Worm (Caenorhabditis elegans) whole organism, late embryonic: ENCODE measurements around the gene B0244.5.

ENCODE experiments used
- C08G9.2 ChIP-seq: sonication (generic microtip); optimal IDR thresholded peaks from 2 replicates; lab custom pipeline; 2016; ENCODE audit warnings: mild to moderate bottlenecking, missing genetic modification characterization, moderate library complexity, missing compliant biosample characterization
- F13H6.1 ChIP-seq: sonication (generic microtip); optimal IDR thresholded peaks from 2 replicates; lab custom pipeline; 2016; ENCODE audit warnings: missing genetic modification characterization, missing compliant biosample characterization
- K02D7.2 ChIP-seq: sonication (generic microtip); optimal IDR thresholded peaks from 2 replicates; lab custom pipeline; 2017; ENCODE audit warnings: mild to moderate bottlenecking, missing genetic modification characterization, missing compliant biosample characterization
- K09A11.1 ChIP-seq: sonication (generic microtip); optimal IDR thresholded peaks from 2 replicates; lab custom pipeline; 2017; ENCODE audit warnings: antibody characterized with exemption, mild to moderate bottlenecking, missing genetic modification characterization, missing compliant biosample characterization; ENCODE audit not compliant: insufficient read depth
- T23F11.4 ChIP-seq: fragments of 200-800 bp; sonication (Bioruptor generic); optimal IDR thresholded peaks from 2 replicates; lab custom pipeline; 2018; ENCODE audit warnings: mild to moderate bottlenecking, missing genetic modification characterization, missing compliant biosample characterization
- ceh-14 ChIP-seq: sonication (generic microtip); optimal IDR thresholded peaks from 2 replicates; lab custom pipeline; 2016; ENCODE audit warnings: missing genotype, missing genetic modification characterization, missing compliant biosample characterization
- ceh-19 ChIP-seq: fragments of 200-800 bp; sonication (Bioruptor generic); optimal IDR thresholded peaks from 2 replicates; lab custom pipeline; 2018; ENCODE audit warnings: mild to moderate bottlenecking, missing genetic modification characterization, missing compliant biosample characterization
- ceh-22 ChIP-seq: sonication (generic microtip); optimal IDR thresholded peaks from 2 replicates; lab custom pipeline; 2017; ENCODE audit warnings: missing biosample characterization, missing genetic modification characterization
- ceh-24 ChIP-seq: sonication (generic microtip); optimal IDR thresholded peaks from 2 replicates; lab custom pipeline; 2016; ENCODE audit warnings: mild to moderate bottlenecking, missing genetic modification characterization, missing compliant biosample characterization
- ceh-30 ChIP-seq: fragments of 150-350 bp; optimal IDR thresholded peaks from 2 replicates; lab custom pipeline; 2014; ENCODE audit warnings: missing biosample characterization, missing genetic modification characterization
- ceh-31 ChIP-seq: sonication (generic microtip); optimal IDR thresholded peaks from 2 replicates; lab custom pipeline; 2016; ENCODE audit warnings: missing genetic modification characterization, missing compliant biosample characterization
- ceh-48 ChIP-seq: sonication (generic microtip); optimal IDR thresholded peaks from 2 replicates; lab custom pipeline; 2016; ENCODE audit warnings: missing genetic modification characterization, inconsistent platforms, missing compliant biosample characterization
- ceh-9 ChIP-seq: sonication (generic microtip); optimal IDR thresholded peaks from 2 replicates; lab custom pipeline; 2016; ENCODE audit warnings: mild to moderate bottlenecking, missing genetic modification characterization, inconsistent platforms, missing compliant biosample characterization
- dmd-4 ChIP-seq: sonication (generic microtip); optimal IDR thresholded peaks from 2 replicates; lab custom pipeline; 2016; ENCODE audit warnings: borderline replicate concordance, missing genetic modification characterization, missing compliant biosample characterization
- elt-2 ChIP-seq: sonication (generic microtip); optimal IDR thresholded peaks from 2 replicates; lab custom pipeline; 2016; ENCODE audit warnings: missing genetic modification reagents, missing genetic modification characterization, missing compliant biosample characterization
- ets-4 ChIP-seq: sonication (generic microtip); optimal IDR thresholded peaks from 2 replicates; lab custom pipeline; 2016; ENCODE audit warnings: missing genetic modification characterization, missing compliant biosample characterization
- fax-1 ChIP-seq: sonication (generic microtip); optimal IDR thresholded peaks from 2 replicates; lab custom pipeline; 2016; ENCODE audit warnings: missing genotype, missing genetic modification characterization, missing compliant biosample characterization
- fkh-10 ChIP-seq: fragments of 150-350 bp; optimal IDR thresholded peaks from 2 replicates; lab custom pipeline; 2014; ENCODE audit warnings: missing biosample characterization, missing genetic modification reagents, missing genetic modification characterization
- gmeb-2 ChIP-seq: sonication (generic microtip); optimal IDR thresholded peaks from 2 replicates; lab custom pipeline; 2016; ENCODE audit warnings: missing genetic modification characterization, inconsistent platforms, missing compliant biosample characterization
- hlh-13 ChIP-seq: fragments of 200-800 bp; sonication (Bioruptor generic); optimal IDR thresholded peaks from 2 replicates; lab custom pipeline; 2018; ENCODE audit warnings: mild to moderate bottlenecking, missing genetic modification characterization, missing compliant biosample characterization
- hlh-6 ChIP-seq: sonication (generic microtip); optimal IDR thresholded peaks from 2 replicates; lab custom pipeline; 2016; ENCODE audit warnings: missing genotype, missing genetic modification characterization, missing compliant biosample characterization
- lin-11 ChIP-seq: fragments of 200-800 bp; sonication (Bioruptor generic); optimal IDR thresholded peaks from 2 replicates; lab custom pipeline; 2018; ENCODE audit warnings: mild to moderate bottlenecking, missing genetic modification characterization, missing compliant biosample characterization
- mec-3 ChIP-seq: sonication (generic microtip); optimal IDR thresholded peaks from 2 replicates; lab custom pipeline; 2016; ENCODE audit warnings: borderline replicate concordance, missing genetic modification characterization, missing compliant biosample characterization
- nfya-1 ChIP-seq: sonication (generic microtip); optimal IDR thresholded peaks from 2 replicates; lab custom pipeline; 2017; ENCODE audit warnings: missing genetic modification characterization, mild to moderate bottlenecking, missing compliant biosample characterization, antibody characterized with exemption, moderate library complexity
- odd-2 ChIP-seq: sonication (generic microtip); optimal IDR thresholded peaks from 2 replicates; lab custom pipeline; 2017; ENCODE audit warnings: antibody characterized with exemption, mild to moderate bottlenecking, missing genetic modification characterization, missing compliant biosample characterization
- pag-3 ChIP-seq: sonication (generic microtip); optimal IDR thresholded peaks from 2 replicates; lab custom pipeline; 2016; ENCODE audit warnings: missing compliant biosample characterization, missing genetic modification characterization, borderline replicate concordance
- pat-9 ChIP-seq: fragments of 200-800 bp; sonication (Bioruptor generic); optimal IDR thresholded peaks from 2 replicates; lab custom pipeline; 2018; ENCODE audit warnings: mild to moderate bottlenecking, missing genetic modification characterization, moderate library complexity, missing compliant biosample characterization
- pha-4 ChIP-seq: fragments of 150-350 bp; optimal IDR thresholded peaks from 2 replicates; lab custom pipeline; 2018; ENCODE audit warnings: missing biosample characterization, missing genetic modification reagents, missing genetic modification characterization
- pqm-1 ChIP-seq: sonication (generic microtip); optimal IDR thresholded peaks from 2 replicates; lab custom pipeline; 2016; ENCODE audit warnings: missing genetic modification characterization, missing compliant biosample characterization
- rnt-1 ChIP-seq: sonication (generic microtip); optimal IDR thresholded peaks from 2 replicates; lab custom pipeline; 2016; ENCODE audit warnings: missing genetic modification characterization, missing compliant biosample characterization
- sox-4 ChIP-seq: sonication (generic microtip); optimal IDR thresholded peaks from 2 replicates; lab custom pipeline; 2017; ENCODE audit warnings: mild to moderate bottlenecking, missing genetic modification characterization, inconsistent platforms, missing compliant biosample characterization
- syd-9 ChIP-seq: sonication (generic microtip); optimal IDR thresholded peaks from 2 replicates; lab custom pipeline; 2016; ENCODE audit warnings: mild to moderate bottlenecking, missing genetic modification characterization, moderate library complexity, missing compliant biosample characterization
- tbx-2 ChIP-seq: sonication (generic microtip); optimal IDR thresholded peaks from 2 replicates; lab custom pipeline; 2016; ENCODE audit warnings: missing genetic modification characterization, missing compliant biosample characterization
- ttx-3 ChIP-seq: sonication (generic microtip); optimal IDR thresholded peaks from 2 replicates; lab custom pipeline; 2016; ENCODE audit warnings: missing genetic modification reagents, missing genetic modification characterization, missing compliant biosample characterization
- unc-3 ChIP-seq, 2 experiments: fragments of 200-800 bp in 1 of 2; sonication (Bioruptor generic) in 1 of 2; sonication (generic microtip) in 1 of 2; conservative IDR thresholded peaks in 1 of 2; optimal IDR thresholded peaks in 1 of 2; 2 replicates each; pipeline versions ENCODE4 v1.3.6 to Lab custom; 2016 to 2022; ENCODE audit warnings: missing compliant biosample characterization in 2 of 2, missing genetic modification characterization in 2 of 2, missing genetic modification reagents in 1 of 2
- unc-42 ChIP-seq: sonication (generic microtip); optimal IDR thresholded peaks from 2 replicates; lab custom pipeline; 2016; ENCODE audit warnings: missing genotype, missing genetic modification characterization, missing compliant biosample characterization
- ztf-16 ChIP-seq: sonication (generic microtip); optimal IDR thresholded peaks from 2 replicates; lab custom pipeline; 2017; ENCODE audit warnings: missing genetic modification characterization, missing compliant biosample characterization

B0244.5 gene

ce11 chrIII:5757492-5758045 is 12.9 kb downstream of the B0244.5 start:
- TF ChIP-seq unc-42 (peak; percentile 23), ceh-48 (no peak)

ce11 chrIII:5758519-5759099 is 13.9 kb downstream of the B0244.5 start:
- no peak for TF ChIP-seq nfya-1
- no peak for TF ChIP-seq C08G9.2
- no peak for TF ChIP-seq T23F11.4 (GFP tag; lab: Kevin White, UChicago)
- no peak for TF ChIP-seq rnt-1 (tag; lab: Kevin White, UChicago)
- TF ChIP-seq F13H6.1 (tag; lab: Kevin White, UChicago) = no peak
- TF ChIP-seq tbx-2 (tag; lab: Kevin White, UChicago) = no peak
- TF ChIP-seq odd-2 (tag; lab: Kevin White, UChicago) = no peak
- no peak for TF ChIP-seq lin-11 (tag; lab: Kevin White, UChicago)
- TF ChIP-seq ceh-31 (tag; lab: Kevin White, UChicago) = no peak
- TF ChIP-seq ceh-24 (tag; lab: Kevin White, UChicago) = no peak
- TF ChIP-seq K02D7.2 (tag; lab: Kevin White, UChicago) = no peak

- TF ChIP-seq hlh-13 (GFP tag; lab: Kevin White, UChicago) (no peak), pha-4 (tag; lab: Kevin White, UChicago) (no peak), mec-3 (tag; lab: Kevin White, UChicago) (no peak), elt-2 (no peak), pqm-1 (tag; lab: Kevin White, UChicago) (no peak), ceh-14 (no peak), dmd-4 (tag; lab: Kevin White, UChicago) (no peak), ceh-31 (tag; lab: Kevin White, UChicago) (peak; percentile 13), pag-3 (tag; lab: Kevin White, UChicago) (no peak), ztf-16 (tag; lab: Kevin White, UChicago) (no peak), unc-42 (peak; percentile 73), fax-1 (tag; lab: Kevin White, UChicago) (no peak), pat-9 (tag; lab: Kevin White, UChicago) (no peak)
Observed at ce11 chrIII:5760721-5761120, 16.0 kb downstream of the B0244.5 start.

ce11 chrIII:5761886-5762285 is 17.2 kb downstream of the B0244.5 start:
- no peak for TF ChIP-seq fkh-10 (GFP tag; lab: Kevin White, UChicago)
- no peak for TF ChIP-seq lin-11 (tag; lab: Kevin White, UChicago)
- no peak for TF ChIP-seq hlh-6 (tag; lab: Kevin White, UChicago)
- no peak for TF ChIP-seq ets-4 (tag; lab: Kevin White, UChicago)
- no peak for TF ChIP-seq pha-4 (tag; lab: Kevin White, UChicago)
- TF ChIP-seq C08G9.2 = no peak
- no peak for TF ChIP-seq ceh-31 (tag; lab: Kevin White, UChicago)
- TF ChIP-seq, all 69 proteins: peak for 0

ce11 chrIII:5763988-5764387 is 19.3 kb downstream of the B0244.5 start:
- TF ChIP-seq K09A11.1 (tag; lab: Kevin White, UChicago) (no peak), ttx-3 (tag; lab: Kevin White, UChicago) (no peak), unc-3 (GFP tag; conservative IDR thresholded peaks at IDR 0.05; lab: Robert Waterston, UW) (no peak), unc-3 (tag; optimal IDR thresholded peaks at IDR 0.05; lab: Kevin White, UChicago) (no peak), ceh-31 (tag; lab: Kevin White, UChicago) (no peak), hlh-6 (tag; lab: Kevin White, UChicago) (no peak), ceh-19 (GFP tag; lab: Kevin White, UChicago) (no peak), fkh-10 (GFP tag; lab: Kevin White, UChicago) (no peak), C08G9.2 (no peak), ceh-30 (tag; lab: Kevin White, UChicago) (no peak), ceh-22 (tag; lab: Kevin White, UChicago) (no peak), rnt-1 (tag; lab: Kevin White, UChicago) (no peak), T23F11.4 (GFP tag; lab: Kevin White, UChicago) (no peak), lin-11 (tag; lab: Kevin White, UChicago) (no peak), ceh-14 (no peak), gmeb-2 (tag; lab: Kevin White, UChicago) (no peak), syd-9 (tag; lab: Kevin White, UChicago) (no peak), ceh-9 (tag; lab: Kevin White, UChicago) (no peak), sox-4 (tag; lab: Kevin White, UChicago) (no peak)
